Worm (Caenorhabditis elegans) whole organism, L4 larva: Measurements from ENCODE around the gene pat-9.
A peak's percentile ranks its signal among the peaks of the same experiment; 100 is the strongest.

ENCODE experiments used
- T20F7.1 ChIP-seq: fragments of 200-800 bp; sonication (Bioruptor generic); optimal IDR thresholded peaks from 2 replicates; lab custom pipeline; 2018; ENCODE audit warnings: mild to moderate bottlenecking, missing genetic modification characterization, missing compliant biosample characterization
- T26A8.4 ChIP-seq: fragments of 200-800 bp; sonication (Bioruptor generic); IDR thresholded peaks from 2 replicates; pipeline ENCODE4 v1.3.6; 2022; ENCODE audit warnings: missing genetic modification characterization, missing compliant biosample characterization
- Y105C5A.15 ChIP-seq: fragments of 200-800 bp; sonication (Bioruptor generic); IDR thresholded peaks from 2 replicates; pipeline ENCODE4 v1.3.6; 2022; ENCODE audit warnings: missing genetic modification characterization, missing compliant biosample characterization
- Y5F2A.4 ChIP-seq: fragments of 200-800 bp; sonication (Bioruptor generic); optimal IDR thresholded peaks from 2 replicates; lab custom pipeline; 2018; ENCODE audit warnings: mild to moderate bottlenecking, missing genetic modification characterization, missing compliant biosample characterization
- ZK337.2 ChIP-seq: fragments of 200-800 bp; sonication (Bioruptor generic); IDR thresholded peaks from 2 replicates; pipeline ENCODE4 v1.3.6; 2022; ENCODE audit warnings: missing genetic modification reagents, missing genetic modification characterization, missing compliant biosample characterization
- aha-1 ChIP-seq: fragments of 150-350 bp; peaks from one replicate; lab custom pipeline; 2014; ENCODE audit warnings: missing biosample characterization, missing genetic modification characterization
- aly-2 ChIP-seq: sonication (generic microtip); optimal IDR thresholded peaks from 2 replicates; lab custom pipeline; 2018; ENCODE audit warnings: missing biosample characterization, missing genetic modification characterization
- ama-1 ChIP-seq: fragments of 150-350 bp; optimal IDR thresholded peaks from 2 replicates; lab custom pipeline; 2014; ENCODE audit warnings: inconsistent platforms, mixed read lengths
- ceh-28 ChIP-seq: fragments of 150-350 bp; optimal IDR thresholded peaks from 2 replicates; lab custom pipeline; 2014; ENCODE audit warnings: missing biosample characterization, missing genetic modification reagents, missing genetic modification characterization
- daf-8 ChIP-seq: fragments of 200-800 bp; sonication (Bioruptor generic); IDR thresholded peaks from 2 replicates; pipeline ENCODE4 v1.3.6; 2022; ENCODE audit warnings: missing genetic modification characterization, missing compliant biosample characterization
- dpl-1 ChIP-seq: fragments of 150-350 bp; optimal IDR thresholded peaks from 2 replicates; lab custom pipeline; 2014; ENCODE audit warnings: missing biosample characterization, missing genetic modification reagents, missing genetic modification characterization
- duxl-1 ChIP-seq: sonication (generic microtip); optimal IDR thresholded peaks from 2 replicates; lab custom pipeline; 2016; ENCODE audit warnings: mild to moderate bottlenecking, missing genetic modification characterization, moderate library complexity, missing compliant biosample characterization; ENCODE audit not compliant: poor library complexity
- dve-1 ChIP-seq: sonication (generic microtip); optimal IDR thresholded peaks from 2 replicates; lab custom pipeline; 2017; ENCODE audit warnings: antibody characterized with exemption, mild to moderate bottlenecking, missing genetic modification characterization, missing compliant biosample characterization; ENCODE audit not compliant: insufficient read depth
- egl-43 ChIP-seq: fragments of 200-800 bp; sonication (Bioruptor generic); IDR thresholded peaks from 2 replicates; pipeline ENCODE4 v1.3.6; 2022; ENCODE audit warnings: missing genetic modification reagents, missing genetic modification characterization, missing compliant biosample characterization
- hlh-11 ChIP-seq: fragments of 200-800 bp; sonication (Bioruptor generic); optimal IDR thresholded peaks from 2 replicates; lab custom pipeline; 2018; ENCODE audit warnings: mild to moderate bottlenecking, missing genetic modification characterization, missing compliant biosample characterization
- hmg-1.1 ChIP-seq: fragments of 200-800 bp; sonication (Bioruptor generic); IDR thresholded peaks from 2 replicates; pipeline ENCODE4 v1.3.6; 2022; ENCODE audit warnings: missing genetic modification reagents, missing genetic modification characterization, missing compliant biosample characterization
- jun-1 ChIP-seq: fragments of 150-350 bp; optimal IDR thresholded peaks from 2 replicates; lab custom pipeline; 2014; ENCODE audit warnings: missing biosample characterization, missing genetic modification reagents, missing genetic modification characterization
- lin-13 ChIP-seq: fragments of 150-350 bp; optimal IDR thresholded peaks from 2 replicates; lab custom pipeline; 2014; ENCODE audit warnings: missing biosample characterization, missing genetic modification reagents, missing genetic modification characterization
- lin-15B ChIP-seq: fragments of 150-350 bp; sonication (generic microtip); optimal IDR thresholded peaks from 3 replicates; lab custom pipeline; 2014; ENCODE audit warnings: missing biosample characterization, missing genetic modification characterization
- lir-3 ChIP-seq: sonication (generic microtip); optimal IDR thresholded peaks from 2 replicates; lab custom pipeline; 2016; ENCODE audit warnings: mild to moderate bottlenecking, missing genetic modification characterization, missing compliant biosample characterization
- lsy-2 ChIP-seq, 2 experiments: fragments of 150-350 bp in 1 of 2; sonication (generic microtip) in 1 of 2; optimal IDR thresholded peaks; 2 replicates each; lab custom pipeline; 2014 to 2017; ENCODE audit warnings: missing biosample characterization in 2 of 2, missing genetic modification characterization in 2 of 2
- madf-5 ChIP-seq, 2 experiments: fragments of 200-800 bp; sonication (Bioruptor generic); IDR thresholded peaks; 2 replicates each; pipeline ENCODE4 v1.3.6; 2022; ENCODE audit warnings: missing compliant biosample characterization in 2 of 2, missing genetic modification characterization in 2 of 2
- madf-9 ChIP-seq: fragments of 200-800 bp; sonication (Bioruptor generic); conservative IDR thresholded peaks from 2 replicates; pipeline ENCODE4 v1.3.6; 2022; ENCODE audit warnings: missing genetic modification reagents, missing genetic modification characterization, missing compliant biosample characterization
- mep-1 ChIP-seq: fragments of 150-350 bp; sonication (generic microtip); optimal IDR thresholded peaks from 3 replicates; lab custom pipeline; 2014; ENCODE audit warnings: missing biosample characterization, missing genetic modification characterization
- mes-2 ChIP-seq: sonication (generic microtip); optimal IDR thresholded peaks from 2 replicates; lab custom pipeline; 2016; ENCODE audit warnings: missing genotype, mild to moderate bottlenecking, missing genetic modification characterization, missing compliant biosample characterization; ENCODE audit not compliant: poor library complexity, severe bottlenecking
- mxl-2 ChIP-seq: fragments of 200-800 bp; sonication (Bioruptor generic); conservative IDR thresholded peaks from 2 replicates; pipeline ENCODE4 v1.3.6; 2022; ENCODE audit warnings: missing genetic modification reagents, missing genetic modification characterization, missing compliant biosample characterization
- nhr-28 ChIP-seq: fragments of 150-350 bp; optimal IDR thresholded peaks from 2 replicates; lab custom pipeline; 2014; ENCODE audit warnings: missing biosample characterization, missing genetic modification characterization
- nhr-48 ChIP-seq: sonication (generic microtip); optimal IDR thresholded peaks from 2 replicates; lab custom pipeline; 2016; ENCODE audit warnings: mild to moderate bottlenecking, missing genetic modification characterization, missing compliant biosample characterization
- nhr-77 ChIP-seq: fragments of 150-350 bp; optimal IDR thresholded peaks from 2 replicates; lab custom pipeline; 2014; ENCODE audit warnings: missing biosample characterization, missing genetic modification characterization
- pha-4 ChIP-seq, 2 experiments: fragments of 150-350 bp in 1 of 2; fragments of 200-800 bp in 1 of 2; sonication (Bioruptor generic) in 1 of 2; IDR thresholded peaks in 1 of 2; optimal IDR thresholded peaks in 1 of 2; 2 replicates each; pipeline versions ENCODE4 v1.3.6 to Lab custom; 2014 to 2022; ENCODE audit warnings: missing genetic modification characterization in 2 of 2, missing genetic modification reagents in 2 of 2, missing biosample characterization in 1 of 2, missing compliant biosample characterization in 1 of 2
- php-3 ChIP-seq: fragments of 200-800 bp; sonication (Bioruptor generic); IDR thresholded peaks from 2 replicates; pipeline ENCODE4 v1.3.6; 2022; ENCODE audit warnings: missing genetic modification reagents, missing genetic modification characterization, missing compliant biosample characterization
- pqm-1 ChIP-seq: sonication (generic microtip); optimal IDR thresholded peaks from 2 replicates; lab custom pipeline; 2017; ENCODE audit warnings: missing biosample characterization, missing genetic modification characterization
- rbr-2 ChIP-seq: sonication (generic microtip); optimal IDR thresholded peaks from 2 replicates; lab custom pipeline; 2016; ENCODE audit warnings: missing genotype, missing genetic modification characterization, missing compliant biosample characterization
- skn-1 ChIP-seq: fragments of 150-350 bp; optimal IDR thresholded peaks from 2 replicates; lab custom pipeline; 2014; ENCODE audit warnings: missing biosample characterization, missing genetic modification characterization
- spr-1 ChIP-seq: sonication (generic microtip); optimal IDR thresholded peaks from 2 replicates; lab custom pipeline; 2016; ENCODE audit warnings: mild to moderate bottlenecking, missing genetic modification characterization, missing compliant biosample characterization
- spr-3 ChIP-seq: fragments of 200-800 bp; sonication (Bioruptor generic); optimal IDR thresholded peaks from 2 replicates; lab custom pipeline; 2018; ENCODE audit warnings: mild to moderate bottlenecking, missing genetic modification characterization, missing compliant biosample characterization
- tra-1 ChIP-seq: fragments of 200-800 bp; sonication (Bioruptor generic); IDR thresholded peaks from 2 replicates; pipeline ENCODE4 v1.3.6; 2022; ENCODE audit warnings: missing genetic modification reagents, missing genetic modification characterization, missing compliant biosample characterization
- unc-39 ChIP-seq: sonication (generic microtip); optimal IDR thresholded peaks from 2 replicates; lab custom pipeline; 2017; ENCODE audit warnings: missing biosample characterization, missing genetic modification characterization
- unc-62 ChIP-seq, 3 experiments: fragments of 150-350 bp in 1 of 3; sonication (generic microtip); optimal IDR thresholded peaks in 2 of 3; peaks in 1 of 3; 1 replicate in 1 of 3; 2 replicates in 2 of 3; lab custom pipeline; 2014 to 2017; ENCODE audit warnings: missing biosample characterization in 3 of 3, missing genetic modification characterization in 3 of 3, missing genetic modification reagents in 3 of 3, missing genotype in 1 of 3
- zag-1 ChIP-seq: fragments of 150-350 bp; optimal IDR thresholded peaks from 2 replicates; lab custom pipeline; 2014; ENCODE audit warnings: missing biosample characterization, missing genetic modification characterization
- zip-11 ChIP-seq: fragments of 200-800 bp; sonication (Bioruptor generic); IDR thresholded peaks from 2 replicates; pipeline ENCODE4 v1.3.6; 2022; ENCODE audit warnings: missing genetic modification characterization, missing compliant biosample characterization
- ztf-11 ChIP-seq: fragments of 150-350 bp; optimal IDR thresholded peaks from 2 replicates; lab custom pipeline; 2014; ENCODE audit warnings: missing biosample characterization, missing genetic modification characterization
- ztf-7 ChIP-seq: fragments of 150-350 bp; optimal IDR thresholded peaks from 2 replicates; lab custom pipeline; 2014; ENCODE audit warnings: missing biosample characterization, missing genetic modification characterization

Gene pat-9

DNA sequence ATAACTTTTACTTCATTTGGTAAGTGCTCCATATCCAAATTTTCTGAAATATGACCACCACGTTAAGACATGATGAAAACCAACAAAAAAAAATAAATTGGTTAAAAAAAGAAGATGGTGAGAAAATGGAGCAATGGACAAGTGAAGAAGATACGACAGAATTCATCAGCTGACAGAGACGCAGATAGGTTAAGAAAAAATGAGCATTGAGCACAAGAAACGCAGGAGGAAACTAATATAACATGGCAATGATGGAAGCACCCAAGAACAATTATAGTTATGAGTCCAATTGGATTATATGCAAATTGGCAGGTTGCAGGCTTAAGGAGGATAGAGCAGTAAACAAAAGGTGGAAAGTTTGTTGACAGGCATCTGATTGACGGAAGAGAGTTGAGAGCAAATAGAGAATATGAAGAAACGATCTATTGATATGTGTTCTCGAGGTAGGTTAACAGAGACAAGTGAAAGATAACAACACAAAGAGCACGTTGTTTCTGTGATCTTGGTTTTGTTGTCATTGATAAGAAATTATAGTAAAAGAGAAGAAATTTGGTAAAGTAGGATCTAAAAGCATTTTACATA lies 17.2 kb downstream of the pat-9 start, which contains the start of gene K08B5.2 (continued):
- TF ChIP-seq nhr-28 (tag; lab: Kevin White, UChicago) = peak; percentile 70

DNA sequence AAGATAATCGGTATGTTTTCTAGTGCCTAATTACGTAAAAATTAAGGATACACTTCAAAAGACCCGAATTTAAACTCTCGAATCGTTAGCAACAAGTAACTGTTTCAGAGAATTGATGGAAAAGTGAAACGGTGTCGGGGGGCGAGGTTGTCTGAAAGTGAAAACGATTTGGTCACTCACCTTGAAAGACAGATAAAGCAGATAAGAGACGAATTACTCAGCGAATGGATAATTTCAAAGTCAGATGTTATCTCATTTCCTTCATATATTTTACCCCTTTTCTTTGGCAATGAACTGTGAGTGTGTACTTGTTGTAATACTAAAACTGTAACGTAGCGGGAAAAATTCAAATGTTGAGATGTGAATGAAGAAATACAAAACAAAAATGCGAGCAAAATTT lies 19.0 kb downstream of the pat-9 start:
- no peak for TF ChIP-seq spr-3
- TF ChIP-seq T26A8.4 (GFP tag; lab: Robert Waterston, UW) = no peak
- no peak for TF ChIP-seq spr-1 (tag; lab: Kevin White, UChicago)
- TF ChIP-seq aha-1 (tag; lab: Kevin White, UChicago) = peak; percentile 57

DNA sequence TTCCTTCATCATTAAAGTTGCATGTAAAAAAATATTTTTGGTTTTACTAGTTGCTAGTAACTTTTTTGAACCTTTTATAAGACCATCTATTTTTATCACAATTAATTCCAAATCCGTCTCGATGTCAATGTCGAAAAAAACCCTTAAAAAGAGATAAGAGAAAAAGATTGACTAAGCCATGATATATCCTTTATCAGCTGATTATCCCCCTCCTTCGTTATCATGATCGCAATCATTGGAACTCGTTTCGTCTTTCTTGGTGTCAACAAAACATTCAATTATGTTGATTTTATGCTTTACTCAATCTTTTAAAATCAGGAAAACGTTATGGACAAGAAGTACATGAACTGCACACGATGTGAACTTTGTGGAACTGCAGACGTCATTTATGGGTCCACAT lies 21.4 kb downstream of the pat-9 start, which contains the start of gene K08B5.1:
K08B5.1 (plus strand) TSS at position 318 of the 400 bp plus-strand sequence.
- peak; percentile 26 for TF ChIP-seq hlh-11 (tag; lab: Kevin White, UChicago)
- TF ChIP-seq lin-15B = no peak

DNA sequence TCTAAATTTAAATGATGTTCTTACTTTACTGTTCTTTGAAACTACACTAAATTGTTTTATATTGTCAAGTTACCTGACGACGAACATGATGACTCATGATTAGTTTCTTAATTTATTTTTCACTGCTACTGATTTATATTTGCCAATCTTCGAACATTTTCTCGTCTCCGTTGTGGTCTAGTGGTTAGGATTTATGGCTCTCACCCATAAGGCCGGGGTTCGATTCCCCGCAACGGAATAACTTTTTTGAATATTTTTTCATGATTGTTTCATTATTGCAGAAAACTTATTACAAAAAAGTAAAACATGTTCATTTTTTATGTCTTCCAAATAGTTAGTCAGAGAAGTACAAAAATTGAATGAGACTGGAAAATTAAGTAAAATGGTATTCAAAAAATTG lies 22.1 kb downstream of the pat-9 start:
- TF ChIP-seq unc-39 (tag; lab: Kevin White, UChicago) (no peak), nhr-77 (peak; percentile 9), lsy-2 (tag; optimal IDR thresholded peaks at IDR 0.05; lab: Kevin White, UChicago) (peak in 1 of 2 experiments; percentile 52), lir-3 (no peak), nhr-28 (tag; lab: Kevin White, UChicago) (peak; percentile 27), php-3 (GFP tag; lab: Robert Waterston, UW) (no peak), pha-4 (GFP tag; IDR thresholded peaks at IDR 0.05; lab: Robert Waterston, UW) (peak; percentile 48; the same call in 1 of the 2 replicates), pha-4 (tag; optimal IDR thresholded peaks at IDR 0.05; lab: Kevin White, UChicago) (no peak), egl-43 (no peak), zag-1 (no peak), duxl-1 (peak; percentile 52), mes-2 (tag; lab: Kevin White, UChicago) (peak; percentile 57), ceh-28 (tag; lab: Kevin White, UChicago) (no peak), ztf-7 (peak; percentile 41), tra-1 (GFP tag; lab: Robert Waterston, UW) (peak; percentile 40; the same call in 1 of the 2 replicates), mep-1 (tag; lab: Kevin White, UChicago) (peak; percentile 64), T26A8.4 (GFP tag; lab: Robert Waterston, UW) (0 out of 2 replicates have a peak, but pooled peaks have one; percentile 28), dpl-1 (no peak), lin-13 (GFP tag; lab: Kevin White, UChicago) (no peak), Y5F2A.4 (GFP tag; lab: Kevin White, UChicago) (no peak), jun-1 (tag; lab: Kevin White, UChicago) (no peak), dve-1 (tag; lab: Kevin White, UChicago) (peak; percentile 62), madf-5 (GFP tag; IDR thresholded peaks at IDR 0.05; lab: Robert Waterston, UW) (no peak), rbr-2 (no peak), zip-11 (no peak), ztf-11 (no peak), nhr-48 (peak; percentile 6), mxl-2 (GFP tag; lab: Robert Waterston, UW) (no peak), pqm-1 (no peak), aha-1 (tag; lab: Kevin White, UChicago) (no peak), hmg-1.1 (GFP tag; lab: Robert Waterston, UW) (peak; percentile 55; the same call in 1 of the 2 replicates), daf-8 (GFP tag; lab: Robert Waterston, UW) (no peak), unc-62 (GFP tag; optimal IDR thresholded peaks at IDR 0.05 in 1 of 2; lab: Kevin White, UChicago) (no peak), unc-62 (tag; optimal IDR thresholded peaks at IDR 0.05; lab: Kevin White, UChicago) (no peak), aly-2 (tag; lab: Kevin White, UChicago) (no peak), madf-9 (0 out of 2 replicates have a peak, but pooled peaks have one; percentile 24), T20F7.1 (GFP tag; lab: Kevin White, UChicago) (peak; percentile 42), spr-3 (no peak), Y105C5A.15 (GFP tag; lab: Robert Waterston, UW) (no peak), ama-1 (lab: Kevin White, UChicago) (no peak), hlh-11 (tag; lab: Kevin White, UChicago) (peak; percentile 45), ZK337.2 (0 out of 2 replicates have a peak, but pooled peaks have one; percentile 27), skn-1 (tag; lab: Kevin White, UChicago) (no peak)
